Worm (Caenorhabditis elegans) whole organism, L3 larva: ENCODE measurements around the gene alg-1.

Source experiments
- R02D3.7 ChIP-seq: fragments of 150-350 bp; optimal IDR thresholded peaks from 2 replicates; lab custom pipeline; 2014; ENCODE audit warnings: missing biosample characterization, missing genetic modification characterization
- ceh-28 ChIP-seq: fragments of 150-350 bp; optimal IDR thresholded peaks from 2 replicates; lab custom pipeline; 2014; ENCODE audit warnings: missing biosample characterization, missing genetic modification reagents, missing genetic modification characterization
- ceh-82 ChIP-seq: fragments of 150-350 bp; optimal IDR thresholded peaks from 2 replicates; lab custom pipeline; 2014; ENCODE audit warnings: missing biosample characterization, missing genetic modification characterization
- elt-2 ChIP-seq: sonication (generic microtip); optimal IDR thresholded peaks from 2 replicates; lab custom pipeline; 2016; ENCODE audit warnings: missing genetic modification reagents, mild to moderate bottlenecking, missing genetic modification characterization, missing compliant biosample characterization
- hmg-11 ChIP-seq: sonication (generic microtip); optimal IDR thresholded peaks from 2 replicates; lab custom pipeline; 2016; ENCODE audit warnings: missing genetic modification characterization, missing compliant biosample characterization
- jun-1 ChIP-seq: fragments of 150-350 bp; optimal IDR thresholded peaks from 2 replicates; lab custom pipeline; 2014; ENCODE audit warnings: missing biosample characterization, missing genetic modification reagents, missing genetic modification characterization
- nhr-12 ChIP-seq: fragments of 150-350 bp; optimal IDR thresholded peaks from 2 replicates; lab custom pipeline; 2014; ENCODE audit warnings: missing biosample characterization, missing genetic modification characterization
- nhr-76 ChIP-seq: fragments of 150-350 bp; sonication (generic microtip); optimal IDR thresholded peaks from 5 replicates; lab custom pipeline; 2014; ENCODE audit warnings: missing biosample characterization, missing genetic modification characterization
- snpc-4 ChIP-seq: fragments of 150-350 bp; optimal IDR thresholded peaks from 2 replicates; lab custom pipeline; 2014; ENCODE audit warnings: missing biosample characterization, missing genetic modification characterization
- zag-1 ChIP-seq: fragments of 150-350 bp; optimal IDR thresholded peaks from 2 replicates; lab custom pipeline; 2014; ENCODE audit warnings: missing biosample characterization, missing genetic modification characterization
- ztf-11 ChIP-seq: fragments of 150-350 bp; optimal IDR thresholded peaks from 2 replicates; lab custom pipeline; 2014; ENCODE audit warnings: missing biosample characterization, missing genetic modification characterization

- no peak for TF ChIP-seq snpc-4
- TF ChIP-seq ztf-11 (tag; lab: Kevin White, UChicago) = no peak
- no peak for TF ChIP-seq nhr-12 (tag; lab: Kevin White, UChicago)
- no peak for TF ChIP-seq hmg-11 (tag; lab: Kevin White, UChicago)
- no peak for TF ChIP-seq jun-1 (tag; lab: Kevin White, UChicago)
- peak; percentile 44 for TF ChIP-seq elt-2 (tag; lab: Kevin White, UChicago)
- TF ChIP-seq zag-1 (tag; lab: Kevin White, UChicago) = no peak
- TF ChIP-seq ceh-82 (tag; lab: Kevin White, UChicago) = no peak
- no peak for TF ChIP-seq ceh-28
- no peak for TF ChIP-seq nhr-76 (tag; lab: Kevin White, UChicago)
- TF ChIP-seq R02D3.7 (tag; lab: Kevin White, UChicago) = no peak
These were observed 10.5 kb downstream of the alg-1 start for ce11 chrX:13959383-13959782.
